Fruit fly (Drosophila melanogaster) Kc167 (cell line): Measurements from ENCODE around the gene CG17982.

ENCODE experiments used
- Myc ChIP-seq: fragments of >200 bp; optimal IDR thresholded peaks from 2 replicates; lab custom pipeline; 2017; ENCODE audit warnings: missing external identifiers
- Sin3A ChIP-seq: fragments of >200 bp; optimal IDR thresholded peaks from 2 replicates; lab custom pipeline; 2018; ENCODE audit warnings: missing external identifiers
- h ChIP-seq: fragments of >200 bp; optimal IDR thresholded peaks from 3 replicates; lab custom pipeline; 2018; ENCODE audit warnings: missing external identifiers
- insv ChIP-seq: fragments of >200 bp; optimal IDR thresholded peaks from 3 replicates; lab custom pipeline; 2018; ENCODE audit warnings: missing external identifiers
- psq ChIP-seq: fragments of >200 bp; optimal IDR thresholded peaks from 2 replicates; lab custom pipeline; 2017; ENCODE audit warnings: missing external identifiers
- ttk ChIP-seq: sonication (Bioruptor generic); optimal IDR thresholded peaks from 2 replicates; lab custom pipeline; 2017; ENCODE audit warnings: missing external identifiers

Gene CG17982

dm6 chrX:8159754-8160153, 16.1 kb upstream of the CG17982 start, which contains the start of gene CG15337:
TSS of gene CG15337 (plus strand) at chrX:8160054.
- TF ChIP-seq Myc (lab: Kevin White, UChicago) = no peak
- no peak for TF ChIP-seq h (lab: Kevin White, UChicago)
- TF ChIP-seq Sin3A (lab: Kevin White, UChicago) = no peak
- no peak for TF ChIP-seq insv (lab: Kevin White, UChicago)

- TF ChIP-seq Sin3A (lab: Kevin White, UChicago) = no peak
- no peak for TF ChIP-seq Myc (lab: Kevin White, UChicago)
- no peak for TF ChIP-seq psq (lab: Kevin White, UChicago)
- no peak for TF ChIP-seq h (lab: Kevin White, UChicago)
- no peak for TF ChIP-seq ttk (lab: Kevin White, UChicago)
- no peak for TF ChIP-seq insv (lab: Kevin White, UChicago)
These were observed 15.4 kb upstream of the CG17982 start for dm6 chrX:8158942-8159472.

- TF ChIP-seq Sin3A (lab: Kevin White, UChicago) = no peak
- no peak for TF ChIP-seq insv (lab: Kevin White, UChicago)
- no peak for TF ChIP-seq psq (lab: Kevin White, UChicago)
- no peak for TF ChIP-seq ttk (lab: Kevin White, UChicago)
- no peak for TF ChIP-seq Myc (lab: Kevin White, UChicago)
- TF ChIP-seq h (lab: Kevin White, UChicago) = no peak
These were observed 13.7 kb upstream of the CG17982 start, which contains the start of the genes Traf6 and GIIIspla2 for dm6 chrX:8157294-8157693. TSS of gene Traf6 (minus strand) at chrX:8157386. TSS of gene GIIIspla2 (plus strand) at chrX:8157628.

- no peak for TF ChIP-seq ttk (lab: Kevin White, UChicago)
- no peak for TF ChIP-seq Sin3A (lab: Kevin White, UChicago)
- no peak for TF ChIP-seq psq (lab: Kevin White, UChicago)
- no peak for TF ChIP-seq h (lab: Kevin White, UChicago)
- TF ChIP-seq Myc (lab: Kevin White, UChicago) = no peak
- TF ChIP-seq insv (lab: Kevin White, UChicago) = no peak
These were observed 9.1 kb upstream of the CG17982 start, which contains the start of gene CG18262 for dm6 chrX:8152718-8153117. TSS of gene CG18262 (plus strand) at chrX:8152948.

- TF ChIP-seq psq (lab: Kevin White, UChicago) (no peak), insv (lab: Kevin White, UChicago) (no peak), Sin3A (lab: Kevin White, UChicago) (no peak), ttk (lab: Kevin White, UChicago) (no peak), h (lab: Kevin White, UChicago) (no peak), Myc (lab: Kevin White, UChicago) (no peak)
These were observed 8.4 kb upstream of the CG17982 start, which contains the start of gene Gbeta5 for dm6 chrX:8152077-8152476. TSS of gene Gbeta5 (minus strand) at chrX:8152275.

- TF ChIP-seq psq (lab: Kevin White, UChicago) (no peak), h (lab: Kevin White, UChicago) (no peak), insv (lab: Kevin White, UChicago) (no peak), Myc (lab: Kevin White, UChicago) (no peak), Sin3A (lab: Kevin White, UChicago) (no peak), ttk (lab: Kevin White, UChicago) (no peak)
These were observed 4.9 kb upstream of the CG17982 start, which contains the start of gene CG10959 for dm6 chrX:8148556-8148955. TSS of gene CG10959 (plus strand) at chrX:8148783.

dm6 chrX:8147649-8148048, 4.0 kb upstream of the CG17982 start, which contains the start of gene CG15336:
TSS of gene CG15336 (plus strand) at chrX:8147949.
- TF ChIP-seq h (lab: Kevin White, UChicago) = no peak
- TF ChIP-seq Sin3A (lab: Kevin White, UChicago) = no peak
- no peak for TF ChIP-seq ttk (lab: Kevin White, UChicago)

dm6 chrX:8145501-8146157, 2.0 kb upstream of the CG17982 start, which contains the start of the genes alpha-PheRS and CG2129:
TSS of gene alpha-PheRS (minus strand) at chrX:8145602.
TSS of gene CG2129 (plus strand) at chrX:8145839.
- TF ChIP-seq h (lab: Kevin White, UChicago) (no peak), Sin3A (lab: Kevin White, UChicago) (no peak), psq (lab: Kevin White, UChicago) (no peak), insv (lab: Kevin White, UChicago) (no peak), ttk (lab: Kevin White, UChicago) (no peak), Myc (lab: Kevin White, UChicago) (no peak)

dm6 chrX:8142067-8142462, 1.6 kb downstream of the CG17982 start, which contains the start of gene Smox:
TSS of gene Smox (minus strand) at chrX:8142279.
- no peak for TF ChIP-seq psq (lab: Kevin White, UChicago)
- TF ChIP-seq Sin3A (lab: Kevin White, UChicago) = no peak
- no peak for TF ChIP-seq insv (lab: Kevin White, UChicago)
- TF ChIP-seq Myc (lab: Kevin White, UChicago) = no peak
- TF ChIP-seq ttk (lab: Kevin White, UChicago) = no peak
- no peak for TF ChIP-seq h (lab: Kevin White, UChicago)

dm6 chrX:8141353-8142066, 2.1 kb downstream of the CG17982 start:
- no peak for TF ChIP-seq insv (lab: Kevin White, UChicago)
- TF ChIP-seq psq (lab: Kevin White, UChicago) = no peak
- TF ChIP-seq ttk (lab: Kevin White, UChicago) = no peak
- no peak for TF ChIP-seq Myc (lab: Kevin White, UChicago)
- no peak for TF ChIP-seq h (lab: Kevin White, UChicago)

dm6 chrX:8140707-8141106, 2.9 kb downstream of the CG17982 start:
- TF ChIP-seq ttk (lab: Kevin White, UChicago) (no peak), Sin3A (lab: Kevin White, UChicago) (no peak), psq (lab: Kevin White, UChicago) (no peak), h (lab: Kevin White, UChicago) (no peak), Myc (lab: Kevin White, UChicago) (no peak), insv (lab: Kevin White, UChicago) (no peak)
